Worm (Caenorhabditis elegans): Measurements from ENCODE around the gene acl-9.

acl-9 gene

DNA sequence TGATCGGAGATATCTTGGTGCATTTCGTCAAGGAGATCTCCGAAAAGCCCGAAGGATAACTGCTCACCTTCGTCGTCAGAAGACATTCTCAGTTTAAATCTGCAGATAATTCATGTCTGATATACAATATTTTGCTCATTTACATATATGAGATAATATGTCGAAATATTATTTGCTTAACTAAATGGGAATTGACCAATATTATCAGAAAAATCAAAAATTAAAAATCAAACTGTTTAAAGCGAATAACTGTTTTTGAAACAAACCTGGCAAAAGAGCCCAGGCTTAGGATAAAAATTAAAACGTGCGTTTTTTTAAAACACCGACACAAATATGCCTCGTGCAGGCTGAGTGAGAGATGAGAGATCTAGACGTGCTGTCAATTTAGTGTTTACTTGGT is 11.4 kb upstream of the acl-9 start, which contains the start of gene T05H4.15:
T05H4.15 (minus strand) TSS at position 101 of the 400 bp plus-strand sequence.
- TF ChIP-seq unc-62 (GFP tag; optimal IDR thresholded peaks at IDR 0.05) = no peak

DNA sequence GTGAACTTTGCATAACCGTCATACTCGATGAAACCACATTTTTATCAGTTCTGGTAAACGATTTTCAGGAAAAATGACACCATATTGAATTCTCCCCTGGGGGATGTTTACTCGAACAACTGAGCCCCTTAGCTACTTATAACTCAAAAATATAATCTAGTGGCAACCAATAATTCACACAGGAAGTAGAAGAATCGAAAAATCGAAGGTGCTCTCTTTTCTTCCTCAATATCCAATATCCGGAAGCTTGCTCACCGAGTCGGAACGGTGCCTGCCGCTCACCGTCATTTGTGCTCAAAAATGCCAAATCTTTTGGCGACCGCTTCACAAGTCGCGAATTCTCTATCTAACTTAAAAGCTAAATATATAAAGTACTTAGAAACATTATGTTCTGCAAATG is 11.0 kb upstream of the acl-9 start, which contains the start of gene T05H4.3:
T05H4.3 (plus strand) TSS at position 301 of the 400 bp plus-strand sequence.
- TF ChIP-seq unc-62 (GFP tag; optimal IDR thresholded peaks at IDR 0.05) = no peak

DNA sequence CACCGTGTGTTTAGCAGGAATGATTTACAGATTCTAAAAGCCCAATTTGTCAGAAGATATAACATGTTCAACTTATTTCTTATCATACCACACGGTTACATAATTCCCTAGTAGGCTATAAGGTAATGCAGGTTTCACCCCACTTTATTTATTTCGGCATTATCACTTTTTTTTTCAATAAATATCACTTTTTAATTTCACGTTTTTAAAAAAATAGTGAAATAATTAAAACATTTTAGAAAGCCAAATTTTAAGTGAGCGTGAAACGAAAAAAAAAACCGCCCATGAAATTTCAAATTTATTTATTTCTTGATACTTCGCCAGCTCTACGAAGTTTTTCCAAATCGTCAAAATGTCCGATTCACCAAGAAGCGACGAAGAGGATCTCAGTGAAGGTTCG is 4.7 kb upstream of the acl-9 start, which contains the start of gene fbxa-196:
fbxa-196 (plus strand) TSS at position 301 of the 400 bp plus-strand sequence.
- TF ChIP-seq unc-62 (GFP tag; optimal IDR thresholded peaks at IDR 0.05) = no peak

DNA sequence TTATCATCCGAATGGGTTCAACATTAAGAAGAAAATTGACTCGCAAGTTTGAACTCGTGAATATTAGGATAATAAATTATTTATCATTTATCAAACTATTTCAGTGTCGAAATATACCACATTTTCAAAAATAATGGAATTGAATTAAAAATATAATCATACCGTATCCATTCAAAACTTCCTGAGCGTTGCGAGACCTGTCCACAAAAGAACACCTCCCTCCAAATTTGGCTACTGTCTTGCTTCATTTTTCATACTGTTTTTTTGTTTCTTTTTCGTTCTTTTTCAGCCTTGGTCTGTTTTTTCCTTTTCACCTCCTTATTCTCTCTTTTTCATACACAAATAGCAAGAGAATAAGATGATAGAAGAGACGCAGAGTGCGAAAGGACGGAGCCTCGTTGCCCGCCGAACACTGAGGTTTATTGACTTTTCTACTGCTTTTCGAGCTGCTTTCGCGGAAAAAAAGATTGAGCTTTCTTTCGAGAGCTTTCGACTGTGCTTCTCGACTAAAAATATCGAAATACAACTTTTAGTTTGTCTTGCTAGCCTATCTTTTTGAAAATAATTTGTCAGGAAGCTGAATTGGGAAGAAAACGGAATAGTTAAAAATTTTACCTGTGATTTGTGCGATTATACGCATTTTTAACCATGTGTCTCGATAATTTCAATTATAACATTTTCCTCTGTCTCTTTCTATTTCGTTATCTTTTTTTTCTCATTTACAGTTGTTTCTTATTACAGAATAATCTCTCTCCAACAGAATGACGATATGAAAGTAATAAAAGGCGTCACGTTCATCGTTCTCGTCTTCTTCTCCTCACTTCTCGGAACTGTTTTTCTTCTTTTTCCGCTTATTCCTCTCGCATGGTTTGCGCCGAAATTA is 2.7 kb upstream of the acl-9 start, which contains the start of gene acl-8:
acl-8 (plus strand) TSS at position 742 of the 883 bp plus-strand sequence.
- no peak for TF ChIP-seq unc-62 (GFP tag; optimal IDR thresholded peaks at IDR 0.05)

DNA sequence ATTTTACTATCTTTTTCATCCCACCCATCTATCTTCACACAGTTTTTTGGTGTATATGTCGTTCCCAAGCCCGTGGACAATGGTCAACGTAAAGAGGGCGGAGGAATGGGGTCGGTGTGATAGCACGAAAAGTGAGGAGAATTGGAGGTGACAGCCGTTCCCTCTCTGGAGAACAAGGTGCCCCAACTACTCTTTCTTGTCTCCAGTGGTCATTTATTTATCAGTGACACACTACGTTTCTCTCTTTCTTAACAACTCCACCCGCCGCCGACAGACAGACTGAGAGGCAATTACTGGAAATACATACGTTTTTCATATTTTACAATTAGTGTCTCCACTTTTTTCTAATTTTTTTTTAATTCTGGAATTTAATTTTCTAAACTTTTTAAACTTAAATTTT is 3.9 kb downstream of the acl-9 start:
- TF ChIP-seq unc-62 (GFP tag; optimal IDR thresholded peaks at IDR 0.05) = no peak

DNA sequence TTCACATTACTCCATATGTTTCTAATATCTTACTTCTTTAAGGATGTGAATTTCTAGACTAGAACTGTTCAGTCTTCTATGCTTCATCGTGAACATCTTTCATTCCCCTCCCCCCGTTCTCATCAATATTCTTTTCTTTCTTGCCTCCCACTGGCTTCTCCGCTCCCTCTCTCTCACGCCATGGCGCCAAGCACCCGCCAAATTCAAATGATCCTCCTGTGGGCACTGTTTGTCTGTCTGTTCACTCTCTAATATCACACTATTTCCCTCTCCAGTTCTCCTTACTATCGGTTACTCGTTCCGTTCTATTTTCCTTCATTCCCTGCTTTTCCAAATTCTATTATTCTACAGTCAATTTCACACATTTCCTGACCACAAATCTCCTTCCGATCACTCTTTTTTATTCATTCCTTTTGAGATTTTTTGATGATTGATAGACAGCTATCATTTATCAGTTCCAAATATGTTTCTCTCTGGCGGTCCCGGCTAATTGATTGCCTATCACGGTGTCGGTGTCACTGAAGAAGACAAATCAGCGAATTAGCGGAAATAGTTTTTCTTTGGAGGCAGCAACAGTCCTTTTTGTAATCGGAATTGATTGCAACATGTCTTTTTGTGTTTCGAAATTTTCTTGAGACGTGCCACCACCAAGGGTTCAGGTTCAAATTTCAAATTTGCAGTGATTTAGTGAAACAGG is 5.4 kb downstream of the acl-9 start:
- no peak for TF ChIP-seq unc-62 (GFP tag; optimal IDR thresholded peaks at IDR 0.05)

DNA sequence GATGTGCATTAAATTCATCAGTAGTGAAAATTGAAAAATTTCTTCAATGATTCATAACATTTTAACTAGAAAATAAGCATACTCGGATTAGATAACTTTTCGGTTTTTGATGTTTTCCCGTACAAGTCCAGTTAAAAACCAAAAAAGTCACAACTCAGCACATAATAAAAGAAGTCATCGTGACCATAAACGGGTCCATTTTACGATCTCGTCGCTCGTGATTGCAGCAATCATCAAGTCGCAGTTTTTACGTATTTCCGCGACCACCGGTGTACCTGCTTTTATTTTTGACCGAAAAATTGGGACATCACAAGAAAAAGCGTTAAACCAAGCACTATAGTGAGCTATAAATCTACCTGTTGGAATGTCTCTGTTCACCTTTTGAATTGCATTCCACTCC is 8.2 kb downstream of the acl-9 start:
- no peak for TF ChIP-seq unc-62 (GFP tag; optimal IDR thresholded peaks at IDR 0.05)

DNA sequence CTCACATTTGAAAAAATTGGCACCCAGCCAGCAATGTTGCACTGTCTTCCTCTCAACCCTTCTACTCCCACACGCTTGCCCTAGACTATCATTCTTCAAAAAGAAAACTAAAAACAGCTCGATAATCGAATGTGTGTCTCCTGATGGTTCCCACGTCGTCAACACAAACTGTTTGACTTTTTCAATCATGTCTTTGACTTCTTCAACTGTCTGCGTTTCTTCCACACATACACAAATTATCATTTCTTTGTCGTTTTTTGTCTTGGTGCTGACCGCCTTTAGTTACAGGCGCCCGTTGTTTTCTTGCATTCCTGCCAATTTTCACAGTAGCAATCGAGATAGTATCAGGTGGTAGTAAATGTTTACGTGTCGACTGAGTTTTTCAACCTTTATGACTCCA is 9.6 kb downstream of the acl-9 start:
- TF ChIP-seq unc-62 (GFP tag; optimal IDR thresholded peaks at IDR 0.05) = no peak

DNA sequence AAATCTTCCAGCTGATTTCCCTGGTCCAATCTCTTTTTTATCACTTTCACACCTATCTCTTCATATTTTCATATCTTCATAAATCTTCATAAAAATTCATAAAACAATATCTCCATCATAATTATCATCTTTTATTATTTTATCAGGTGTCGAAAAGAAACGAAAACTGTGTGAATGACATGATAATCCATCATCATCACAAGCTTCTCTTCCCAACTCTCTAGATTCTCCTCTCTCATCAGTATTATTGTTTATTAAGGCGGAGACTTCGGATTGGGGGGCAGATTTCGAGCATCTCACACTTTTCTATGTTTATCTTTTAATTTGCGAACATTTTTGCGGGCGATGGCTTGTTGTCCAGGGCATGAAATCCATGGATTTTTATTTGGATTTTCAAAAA is 11.2 kb downstream of the acl-9 start:
- no peak for TF ChIP-seq unc-62 (GFP tag; optimal IDR thresholded peaks at IDR 0.05)

DNA sequence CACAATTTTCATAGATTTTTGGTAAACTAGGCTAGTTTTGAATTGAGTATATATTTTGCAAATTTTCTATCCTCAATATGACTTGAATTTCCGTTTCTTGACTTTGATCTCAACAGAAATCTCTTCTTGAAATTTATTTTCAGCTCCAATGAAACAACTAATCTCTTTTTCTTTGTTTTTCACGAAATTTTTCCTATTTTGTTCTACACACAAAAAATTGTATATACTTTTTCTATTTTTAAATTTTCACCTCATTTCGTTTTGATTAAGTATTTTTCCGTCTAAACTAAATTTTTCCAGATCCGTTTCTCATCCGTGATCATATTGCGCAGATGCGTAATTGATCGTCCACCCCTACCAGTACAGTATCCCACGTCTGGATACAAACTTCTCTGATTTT is 11.7 kb downstream of the acl-9 start, which contains the start of gene unc-83:
unc-83 (plus strand) TSS at position 301 of the 400 bp plus-strand sequence.
- no peak for TF ChIP-seq unc-62 (GFP tag; optimal IDR thresholded peaks at IDR 0.05)

DNA sequence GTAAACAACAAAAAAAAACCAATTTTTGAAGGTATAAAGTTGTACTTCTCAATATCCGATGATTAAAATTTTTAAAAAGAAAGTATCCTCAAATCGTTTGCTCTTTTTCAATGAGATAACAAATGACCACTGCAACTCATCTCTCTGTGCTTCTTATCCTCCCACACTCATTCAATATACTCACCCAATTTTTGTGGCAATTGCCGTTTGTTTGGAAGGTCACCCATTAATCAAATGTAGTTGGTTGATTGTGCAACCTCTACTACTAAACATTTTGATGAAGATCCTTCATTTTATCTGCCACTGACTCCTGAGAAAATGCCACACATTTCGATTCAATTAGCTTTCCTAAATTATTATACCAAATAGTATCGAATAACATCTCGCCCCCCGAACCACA is 14.7 kb downstream of the acl-9 start:
- TF ChIP-seq unc-62 (GFP tag; optimal IDR thresholded peaks at IDR 0.05) = no peak

DNA sequence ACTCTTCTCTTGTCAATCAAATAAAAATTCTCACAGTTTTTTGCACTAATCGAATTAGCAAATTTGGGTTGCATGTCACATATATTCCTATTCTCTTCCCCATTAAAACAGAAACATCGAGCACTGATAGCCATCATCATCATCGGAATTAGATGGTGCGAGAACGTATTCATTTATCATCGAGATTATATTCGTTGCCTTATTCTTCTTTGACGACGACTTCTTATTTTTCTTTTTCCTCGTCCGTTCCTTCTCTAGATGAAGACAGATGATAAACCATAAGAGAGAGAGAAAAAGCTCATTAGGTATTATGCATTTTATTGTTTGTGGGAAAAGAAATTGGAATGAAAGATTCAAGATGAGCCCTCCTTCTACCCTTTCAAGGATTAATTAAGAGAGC is 18.2 kb downstream of the acl-9 start:
- TF ChIP-seq unc-62 (GFP tag; optimal IDR thresholded peaks at IDR 0.05) = no peak

DNA sequence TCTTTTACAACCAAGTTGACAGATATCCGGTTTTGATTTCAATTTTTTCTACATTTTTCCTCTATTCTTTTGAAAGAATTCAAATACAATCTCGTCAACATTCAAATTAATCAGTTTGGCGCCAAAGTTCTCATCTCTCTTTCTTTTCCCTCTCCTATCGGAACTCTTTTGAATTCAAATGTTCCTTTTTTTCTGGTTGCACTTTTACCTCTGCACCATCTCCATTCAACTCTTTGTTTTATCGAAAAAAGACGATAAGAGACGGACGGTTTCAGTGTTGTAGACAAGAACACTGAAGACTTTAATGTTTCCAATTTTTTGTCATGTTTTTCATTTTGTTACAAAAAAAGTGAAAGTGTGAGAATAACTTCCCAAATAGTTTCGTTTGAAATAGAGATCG is 23.0 kb downstream of the acl-9 start:
- TF ChIP-seq unc-62 (GFP tag; optimal IDR thresholded peaks at IDR 0.05) = no peak

DNA sequence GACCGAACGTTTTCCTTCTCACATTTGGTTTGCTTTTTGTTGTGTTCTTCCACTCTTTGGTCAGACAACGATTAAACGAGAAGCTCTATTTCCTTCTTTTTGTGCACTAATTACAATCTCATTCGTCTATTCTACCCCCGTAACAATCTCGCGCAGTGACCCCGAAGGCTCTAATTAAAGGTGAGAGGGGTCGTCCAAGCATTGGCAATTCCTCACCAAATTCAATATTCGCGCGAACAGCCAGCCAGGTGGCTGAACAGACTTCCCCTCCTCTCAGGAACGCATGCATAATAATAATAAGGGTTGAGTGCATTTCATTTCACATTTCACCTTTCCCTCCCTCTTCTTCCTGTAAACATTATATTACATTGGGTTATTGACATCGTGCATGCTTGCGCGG is 32.1 kb downstream of the acl-9 start:
- no peak for TF ChIP-seq unc-62 (GFP tag; optimal IDR thresholded peaks at IDR 0.05)

DNA sequence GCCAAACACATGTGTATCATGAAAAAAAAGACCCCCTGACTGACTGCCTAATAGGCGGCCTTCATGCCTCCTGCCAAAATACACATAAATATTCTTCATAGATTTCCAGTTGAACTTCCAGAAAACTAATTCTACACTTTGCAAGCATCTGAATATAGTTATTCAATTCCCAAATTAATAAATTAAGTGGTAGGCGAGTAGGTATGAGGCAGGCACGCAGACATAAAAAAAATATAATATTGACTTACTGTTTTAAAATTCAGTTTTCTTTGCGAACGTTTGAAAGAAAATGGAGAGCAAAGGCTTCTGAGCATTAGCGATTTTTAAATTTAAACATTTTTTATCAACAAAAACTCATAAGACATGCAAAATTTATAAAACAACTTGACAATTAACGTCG is 34.9 kb downstream of the acl-9 start:
- no peak for TF ChIP-seq unc-62 (GFP tag; optimal IDR thresholded peaks at IDR 0.05)

DNA sequence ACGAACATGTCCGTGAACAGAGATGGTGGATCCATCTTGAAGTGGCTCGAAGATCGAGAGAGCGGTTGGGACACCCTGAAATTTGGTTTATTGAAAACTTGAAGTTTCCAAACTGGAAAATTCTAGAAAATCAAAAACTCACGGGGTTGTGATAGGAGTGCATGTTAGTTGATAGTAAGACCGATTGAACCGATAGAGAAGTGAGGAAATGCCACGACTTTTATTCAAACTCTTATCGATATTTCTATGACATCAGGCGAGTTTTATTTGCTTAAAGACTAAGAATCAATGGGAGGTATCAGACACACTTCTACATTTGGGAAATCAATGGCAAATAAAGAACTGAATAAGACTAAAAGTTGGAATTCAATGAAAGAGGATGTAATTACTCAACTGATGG is 35.8 kb downstream of the acl-9 start, which contains the start of gene lec-10:
lec-10 (minus strand) TSS at position 272 of the 400 bp plus-strand sequence.
- no peak for TF ChIP-seq unc-62 (GFP tag; optimal IDR thresholded peaks at IDR 0.05)

DNA sequence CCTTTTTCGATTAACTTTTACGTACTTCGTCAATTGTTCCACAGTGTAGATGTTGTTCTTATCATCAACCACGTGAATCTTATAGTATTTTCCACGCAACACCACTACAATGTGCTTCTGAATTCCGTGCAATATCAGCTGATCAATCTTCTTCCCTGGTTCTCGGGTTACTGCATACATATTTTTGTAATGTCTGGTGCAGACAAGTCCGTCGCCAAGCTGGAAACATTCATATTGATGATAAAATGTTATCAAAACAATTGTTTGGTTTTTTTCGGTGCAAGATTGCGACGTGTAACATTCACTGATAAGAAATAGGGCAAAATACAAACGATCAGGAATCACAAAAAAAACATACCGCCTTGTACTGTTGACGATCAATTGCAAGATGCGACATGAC is 39.5 kb downstream of the acl-9 start:
- no peak for TF ChIP-seq unc-62 (GFP tag; optimal IDR thresholded peaks at IDR 0.05)
